Worm (Caenorhabditis elegans): Measurements from ENCODE around the gene vhl-1.

- no peak for TF ChIP-seq unc-39 (tag; optimal IDR thresholded peaks at IDR 0.05)
- TF ChIP-seq lsy-2 (tag; optimal IDR thresholded peaks at IDR 0.05): no peak
- TF ChIP-seq zag-1 (tag; optimal IDR thresholded peaks at IDR 0.05): no peak
- TF ChIP-seq ztf-11 (tag; optimal IDR thresholded peaks at IDR 0.05): no peak
- TF ChIP-seq elt-3 (tag; optimal IDR thresholded peaks at IDR 0.05): no peak
- TF ChIP-seq lin-39 (tag; optimal IDR thresholded peaks at IDR 0.05): no peak
- TF ChIP-seq ztf-4 (tag; optimal IDR thresholded peaks at IDR 0.05): no peak
- TF ChIP-seq ZK546.5 (tag; optimal IDR thresholded peaks at IDR 0.05): no peak
- no peak for TF ChIP-seq mab-5 (tag; optimal IDR thresholded peaks at IDR 0.05)
- TF ChIP-seq elt-1 (tag; optimal IDR thresholded peaks at IDR 0.05): no peak
- TF ChIP-seq nhr-10 (tag; optimal IDR thresholded peaks at IDR 0.05): no peak
Observed at ce11 chrX:11346155-11346554, 39.0 kb downstream of the vhl-1 start, which contains the start of gene oct-2.
